Worm (Caenorhabditis elegans) whole organism, early embryonic: ENCODE measurements around the gene C15B12.4.

ENCODE experiments used
- ama-1 ChIP-seq: fragments of 150-350 bp; optimal IDR thresholded peaks from 2 replicates; lab custom pipeline; 2014
- hnd-1 ChIP-seq: sonication (generic microtip); optimal IDR thresholded peaks from 2 replicates; lab custom pipeline; 2016; ENCODE audit warnings: missing genetic modification characterization, missing compliant biosample characterization
- tbx-11 ChIP-seq: fragments of 200-800 bp; sonication (Bioruptor generic); IDR thresholded peaks from 2 replicates; pipeline ENCODE4 v1.3.6; 2022; ENCODE audit warnings: missing genetic modification characterization, missing compliant biosample characterization
- tbx-37 ChIP-seq: fragments of 200-800 bp; sonication (Bioruptor generic); conservative IDR thresholded peaks from 2 replicates; pipeline ENCODE4 v1.3.6; 2022; ENCODE audit warnings: missing genetic modification reagents, missing genetic modification characterization, missing compliant biosample characterization

ce11 chrX:6511985-6512384, 38.4 kb upstream of the C15B12.4 start, which contains the start of gene ttr-35:
- TF ChIP-seq tbx-37 (GFP tag; lab: Robert Waterston, UW), result no peak
- TF ChIP-seq ama-1 (lab: Kevin White, UChicago), result no peak
- TF ChIP-seq tbx-11 (GFP tag; lab: Robert Waterston, UW), result no peak
- no peak for TF ChIP-seq hnd-1
